Fruit fly (Drosophila melanogaster) whole organism, embryonic: ENCODE measurements around the gene CG43800.

Source experiments
- Aef1 ChIP-seq: fragments of 200-800 bp; sonication (Bioruptor generic); IDR thresholded peaks from 3 replicates; pipeline ENCODE4 v1.3.6; 2022; ENCODE audit warnings: missing biosample characterization, missing genetic modification characterization
- Asciz ChIP-seq: fragments of 200-800 bp; sonication (Bioruptor generic); optimal IDR thresholded peaks from 2 replicates; lab custom pipeline; 2017; ENCODE audit warnings: missing biosample characterization, mild to moderate bottlenecking, missing genetic modification characterization, missing genetic modification reagents
- Bdp1 ChIP-seq: fragments of 200-800 bp; sonication (Bioruptor generic); optimal IDR thresholded peaks from 3 replicates; lab custom pipeline; 2016; ENCODE audit warnings: missing biosample characterization, missing genetic modification characterization
- BtbVII ChIP-seq: fragments of 200-800 bp; sonication (Bioruptor generic); optimal IDR thresholded peaks from 3 replicates; lab custom pipeline; 2017; ENCODE audit warnings: missing biosample characterization, mild to moderate bottlenecking, missing genetic modification characterization
- CG10274 ChIP-seq: fragments of 200-800 bp; sonication (Bioruptor generic); optimal IDR thresholded peaks from 3 replicates; lab custom pipeline; 2017; ENCODE audit warnings: missing biosample characterization, mild to moderate bottlenecking, missing genetic modification characterization
- CG10543 ChIP-seq: fragments of 200-800 bp; sonication (Bioruptor generic); optimal IDR thresholded peaks from 3 replicates; lab custom pipeline; 2017; ENCODE audit warnings: missing biosample characterization, mild to moderate bottlenecking, missing genetic modification characterization, moderate library complexity
- CG10979 ChIP-seq: fragments of 200-800 bp; sonication (Bioruptor generic); optimal IDR thresholded peaks from 2 replicates; lab custom pipeline; 2018; ENCODE audit warnings: missing biosample characterization, mild to moderate bottlenecking, missing genetic modification characterization, moderate library complexity
- CG11695 ChIP-seq: fragments of 200-800 bp; sonication (Bioruptor generic); IDR thresholded peaks from 3 replicates; pipeline ENCODE4 v1.3.6; 2022; ENCODE audit warnings: missing biosample characterization, missing genetic modification characterization
- CG13123 ChIP-seq: fragments of 200-800 bp; sonication (Bioruptor generic); optimal IDR thresholded peaks from 2 replicates; lab custom pipeline; 2016; ENCODE audit warnings: missing biosample characterization, missing genetic modification characterization
- CG13296 ChIP-seq: fragments of 200-800 bp; sonication (Bioruptor generic); optimal IDR thresholded peaks from 3 replicates; lab custom pipeline; 2018; ENCODE audit warnings: missing biosample characterization, mild to moderate bottlenecking, missing genetic modification characterization
- CG14441 ChIP-seq: fragments of 200-800 bp; sonication (Bioruptor generic); IDR thresholded peaks from 2 replicates; pipeline ENCODE4 v1.3.6; 2022; ENCODE audit warnings: missing biosample characterization, missing genetic modification characterization
- CG14710 ChIP-seq: fragments of 200-800 bp; sonication (Bioruptor generic); optimal IDR thresholded peaks from 3 replicates; lab custom pipeline; 2019; ENCODE audit warnings: missing biosample characterization, mild to moderate bottlenecking, missing genetic modification characterization, moderate library complexity
- CG1647 ChIP-seq: fragments of 200-800 bp; sonication (Bioruptor generic); optimal IDR thresholded peaks from 3 replicates; lab custom pipeline; 2016; ENCODE audit warnings: missing biosample characterization, missing genetic modification characterization
- CG17385 ChIP-seq: fragments of 200-800 bp; sonication (Bioruptor generic); optimal IDR thresholded peaks from 3 replicates; lab custom pipeline; 2018; ENCODE audit warnings: missing biosample characterization, mild to moderate bottlenecking, missing genetic modification characterization
- CG17829 ChIP-seq: fragments of 200-800 bp; optimal IDR thresholded peaks from 2 replicates; lab custom pipeline; 2019; ENCODE audit warnings: missing biosample characterization, mild to moderate bottlenecking, missing genetic modification characterization, moderate library complexity
- CG17912 ChIP-seq: fragments of 200-800 bp; sonication (Bioruptor generic); optimal IDR thresholded peaks from 2 replicates; lab custom pipeline; 2018; ENCODE audit warnings: missing biosample characterization, mild to moderate bottlenecking, missing genetic modification characterization
- CG18599 ChIP-seq: fragments of 200-800 bp; sonication (Bioruptor generic); optimal IDR thresholded peaks from 3 replicates; lab custom pipeline; 2017; ENCODE audit warnings: missing biosample characterization, missing genetic modification characterization, mild to moderate bottlenecking, moderate library complexity, missing genetic modification reagents
- CG18619 ChIP-seq: fragments of 200-800 bp; sonication (Bioruptor generic); optimal IDR thresholded peaks from 3 replicates; lab custom pipeline; 2017; ENCODE audit warnings: missing biosample characterization, mild to moderate bottlenecking, missing genetic modification characterization
- CG2129 ChIP-seq: fragments of 200-800 bp; sonication (Bioruptor generic); IDR thresholded peaks from 2 replicates; pipeline ENCODE4 v1.3.6; 2022; ENCODE audit warnings: missing biosample characterization, missing genetic modification characterization; ENCODE audit not compliant: partially characterized antibody
- CG2678 ChIP-seq: fragments of 200-800 bp; sonication (Bioruptor generic); optimal IDR thresholded peaks from 3 replicates; lab custom pipeline; 2019; ENCODE audit warnings: missing biosample characterization, mild to moderate bottlenecking, missing genetic modification characterization, moderate library complexity
- CG3726 ChIP-seq: fragments of 200-800 bp; sonication (Bioruptor generic); IDR thresholded peaks from 3 replicates; pipeline ENCODE4, ENCODE4 v1.3.6; 2022; ENCODE audit warnings: missing biosample characterization, missing genetic modification characterization
- CG42726 ChIP-seq: fragments of 200-800 bp; sonication (Bioruptor generic); IDR thresholded peaks from 2 replicates; pipeline ENCODE4 v1.3.6; 2022; ENCODE audit warnings: missing biosample characterization, missing genetic modification characterization; ENCODE audit not compliant: partially characterized antibody
- CG4820 ChIP-seq: fragments of 200-800 bp; sonication (Bioruptor generic); optimal IDR thresholded peaks from 3 replicates; lab custom pipeline; 2016; ENCODE audit warnings: missing biosample characterization, missing genetic modification characterization
- CG6254 ChIP-seq: fragments of 200-800 bp; sonication (Bioruptor generic); optimal IDR thresholded peaks from 3 replicates; lab custom pipeline; 2017; ENCODE audit warnings: mild to moderate bottlenecking, missing biosample characterization, missing genetic modification reagents, missing genetic modification characterization
- CG7357 ChIP-seq: fragments of 200-800 bp; sonication (Bioruptor generic); IDR thresholded peaks from 3 replicates; pipeline ENCODE4 v1.3.6; 2022; ENCODE audit warnings: missing biosample characterization, missing genetic modification characterization
- CG7556 ChIP-seq: fragments of 200-800 bp; sonication (Bioruptor generic); optimal IDR thresholded peaks from 2 replicates; lab custom pipeline; 2017; ENCODE audit warnings: missing biosample characterization, mild to moderate bottlenecking, missing genetic modification characterization
- CG8765 ChIP-seq: fragments of 200-800 bp; sonication (Bioruptor generic); IDR thresholded peaks from 2 replicates; pipeline ENCODE4 v1.3.6; 2022; ENCODE audit warnings: missing biosample characterization, missing genetic modification characterization
- CG9727 ChIP-seq: fragments of 200-800 bp; sonication (Bioruptor generic); optimal IDR thresholded peaks from 3 replicates; lab custom pipeline; 2017; ENCODE audit warnings: missing biosample characterization, mild to moderate bottlenecking, missing genetic modification characterization
- CTCF ChIP-seq: fragments of 200-800 bp; sonication (Bioruptor generic); optimal IDR thresholded peaks from 2 replicates; lab custom pipeline; 2017; ENCODE audit warnings: missing biosample characterization, mild to moderate bottlenecking, missing genetic modification characterization, moderate library complexity
- Dbx ChIP-seq: fragments of 200-800 bp; sonication (Bioruptor generic); IDR thresholded peaks from 3 replicates; pipeline ENCODE4 v1.3.6; 2022; ENCODE audit warnings: missing biosample characterization, missing genetic modification characterization
- Dll ChIP-seq: fragments of 200-800 bp; sonication (Bioruptor generic); IDR thresholded peaks from 4 replicates; pipeline ENCODE4 v1.3.6; 2022; ENCODE audit warnings: missing biosample characterization, missing genetic modification characterization; ENCODE audit not compliant: partially characterized antibody
- Hsf ChIP-seq: fragments of 200-800 bp; sonication (Bioruptor generic); optimal IDR thresholded peaks from 3 replicates; lab custom pipeline; 2016; ENCODE audit warnings: missing biosample characterization, missing genetic modification characterization
- Jarid2 ChIP-seq: fragments of 200-800 bp; sonication (Bioruptor generic); optimal IDR thresholded peaks from 3 replicates; lab custom pipeline; 2017; ENCODE audit warnings: mild to moderate bottlenecking, missing biosample characterization, missing genetic modification reagents, missing genetic modification characterization
- Nf-YB ChIP-seq: fragments of 200-800 bp; sonication (Bioruptor generic); optimal IDR thresholded peaks from 3 replicates; lab custom pipeline; 2019; ENCODE audit warnings: missing biosample characterization, mild to moderate bottlenecking, missing genetic modification characterization, moderate library complexity
- Pdp1 ChIP-seq, 2 experiments: fragments of 200-800 bp; sonication (Bioruptor generic); optimal IDR thresholded peaks; 3 replicates each; lab custom pipeline; 2016; ENCODE audit warnings: missing biosample characterization in 2 of 2, missing genetic modification characterization in 2 of 2, mild to moderate bottlenecking in 1 of 2, moderate library complexity in 1 of 2
- Trl ChIP-seq, 3 experiments: fragments of >200 bp in 2 of 3; fragments of 200-800 bp in 1 of 3; sonication (Bioruptor generic) in 1 of 3; optimal IDR thresholded peaks; 2 replicates in 1 of 3; 3 replicates in 2 of 3; lab custom pipeline; 2016 to 2017; ENCODE audit warnings: missing biosample characterization in 1 of 3, missing genetic modification characterization in 1 of 3
- YL-1 ChIP-seq: fragments of 200-800 bp; sonication (Bioruptor generic); optimal IDR thresholded peaks from 3 replicates; lab custom pipeline; 2017; ENCODE audit warnings: missing biosample characterization, mild to moderate bottlenecking, missing genetic modification characterization
- ara ChIP-seq: fragments of 200-800 bp; sonication (Bioruptor generic); IDR thresholded peaks from 2 replicates; pipeline ENCODE4 v1.3.6; 2022; ENCODE audit warnings: missing biosample characterization, missing genetic modification characterization
- bowl ChIP-seq: fragments of 200-800 bp; sonication (Bioruptor generic); IDR thresholded peaks from 2 replicates; pipeline ENCODE4 v1.3.6; 2022; ENCODE audit warnings: missing biosample characterization, missing genetic modification characterization
- croc ChIP-seq: fragments of 200-800 bp; sonication (Bioruptor generic); conservative IDR thresholded peaks from 3 replicates; pipeline ENCODE4 v1.3.6; 2022; ENCODE audit warnings: missing biosample characterization, missing genetic modification characterization
- ewg ChIP-seq: fragments of 200-800 bp; sonication (Bioruptor generic); optimal IDR thresholded peaks from 3 replicates; lab custom pipeline; 2017; ENCODE audit warnings: mild to moderate bottlenecking, missing biosample characterization, missing genetic modification reagents, missing genetic modification characterization
- exex ChIP-seq: fragments of 200-800 bp; sonication (Bioruptor generic); optimal IDR thresholded peaks from 4 replicates; lab custom pipeline; 2018; ENCODE audit warnings: missing biosample characterization, mild to moderate bottlenecking, missing genetic modification characterization, moderate library complexity
- grau ChIP-seq: fragments of 200-800 bp; optimal IDR thresholded peaks from 3 replicates; lab custom pipeline; 2019; ENCODE audit warnings: missing biosample characterization, mild to moderate bottlenecking, missing genetic modification characterization, moderate library complexity
- lola ChIP-seq, 3 experiments: fragments of >200 bp in 2 of 3; fragments of 200-800 bp in 1 of 3; sonication (Bioruptor generic) in 1 of 3; optimal IDR thresholded peaks; 2 replicates each; lab custom pipeline; 2017 to 2019; ENCODE audit warnings: missing biosample characterization in 3 of 3, missing genetic modification characterization in 3 of 3, mild to moderate bottlenecking in 1 of 3, moderate library complexity in 1 of 3
- onecut ChIP-seq: fragments of 200-800 bp; sonication (Bioruptor generic); IDR thresholded peaks from 2 replicates; pipeline ENCODE4 v1.3.6; 2022; ENCODE audit warnings: missing biosample characterization, missing genetic modification characterization
- pho ChIP-seq: fragments of 200-800 bp; sonication (Bioruptor generic); optimal IDR thresholded peaks from 2 replicates; lab custom pipeline; 2016; ENCODE audit warnings: missing biosample characterization, missing genetic modification characterization
- trem ChIP-seq: fragments of 200-800 bp; optimal IDR thresholded peaks from 3 replicates; lab custom pipeline; 2019; ENCODE audit warnings: missing biosample characterization, mild to moderate bottlenecking, missing genetic modification characterization, moderate library complexity
- wdn ChIP-seq: fragments of 200-800 bp; sonication (Bioruptor generic); IDR thresholded peaks from 2 replicates; pipeline ENCODE4 v1.3.6; 2022; ENCODE audit warnings: missing biosample characterization, missing genetic modification characterization
- zen ChIP-seq: fragments of 200-800 bp; sonication (Bioruptor generic); optimal IDR thresholded peaks from 3 replicates; lab custom pipeline; 2018; ENCODE audit warnings: missing biosample characterization, mild to moderate bottlenecking, missing genetic modification characterization, moderate library complexity
- zf30C ChIP-seq: fragments of 200-800 bp; sonication (Bioruptor generic); optimal IDR thresholded peaks from 3 replicates; lab custom pipeline; 2018; ENCODE audit warnings: missing biosample characterization, mild to moderate bottlenecking, missing genetic modification characterization

The CG43800 gene

DNA sequence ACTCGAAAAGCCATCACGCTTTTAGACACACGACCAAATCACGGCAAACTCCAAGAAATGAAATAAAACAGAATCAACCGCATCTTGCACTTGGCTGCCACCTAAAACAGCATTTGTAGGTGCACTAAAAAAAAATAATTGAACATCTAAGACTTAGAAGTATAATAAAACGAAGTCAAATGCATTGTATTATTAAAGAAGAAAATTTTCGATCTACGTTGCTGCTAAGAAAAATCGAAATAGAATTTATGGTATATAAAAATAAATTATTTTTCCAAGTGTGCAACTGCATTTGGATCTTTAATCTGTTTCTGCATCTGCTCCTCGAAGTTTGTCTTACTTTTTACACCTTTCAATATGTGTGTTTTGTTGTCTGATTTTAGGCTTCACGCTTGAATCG lies 37.7 kb upstream of the CG43800 start (continued):
- TF ChIP-seq croc (peak; percentile 49; the same call in 2 of the 3 replicates), CG4820 (peak; percentile 62), CG2129 (GFP tag; lab: Robert Waterston, UW) (no peak), Dll (GFP tag; lab: Robert Waterston, UW) (no peak), CG18599 (no peak), CG2678 (peak; percentile 50), CG13123 (GFP tag; lab: Kevin White, UChicago) (no peak), Bdp1 (no peak), CG1647 (GFP tag; lab: Kevin White, UChicago) (no peak), CG14441 (GFP tag; lab: Robert Waterston, UW) (no peak), CG10543 (GFP tag; lab: Kevin White, UChicago) (no peak), pho (GFP tag; lab: Kevin White, UChicago) (no peak), ewg (peak; percentile 18), CG18619 (GFP tag; lab: Kevin White, UChicago) (peak; percentile 21), Jarid2 (no peak), CG3726 (GFP tag; lab: Robert Waterston, UW) (0 out of 3 replicates have a peak, but pooled peaks have one; percentile 38), CG10979 (peak; percentile 87), grau (peak; percentile 57), Hsf (GFP tag; lab: Kevin White, UChicago) (peak; percentile 42), exex (tag; lab: Kevin White, UChicago) (no peak), CG9727 (GFP tag; lab: Kevin White, UChicago) (peak; percentile 58), CG14710 (tag; lab: Kevin White, UChicago) (peak; percentile 80), CG17385 (GFP tag; lab: Kevin White, UChicago) (peak; percentile 16), bowl (GFP tag; lab: Robert Waterston, UW) (no peak), zf30C (GFP tag; lab: Kevin White, UChicago) (peak; percentile 37), CG17912 (GFP tag; lab: Kevin White, UChicago) (no peak), Asciz (peak; percentile 55), CG7357 (GFP tag; lab: Robert Waterston, UW) (no peak), CG11695 (GFP tag; lab: Robert Waterston, UW) (no peak), CG42726 (GFP tag; lab: Robert Waterston, UW) (no peak), CG8765 (GFP tag; lab: Robert Waterston, UW) (no peak), ara (GFP tag; lab: Robert Waterston, UW) (peak; percentile 65), CG17829 (peak; percentile 69), CG13296 (GFP tag; lab: Kevin White, UChicago) (no peak), onecut (GFP tag; lab: Robert Waterston, UW) (peak; percentile 39), CG7556 (GFP tag; lab: Kevin White, UChicago) (peak; percentile 38), Trl (optimal IDR thresholded peaks at IDR 0.05; lab: Kevin White, UChicago) (no peak), Trl (GFP tag; optimal IDR thresholded peaks at IDR 0.05; lab: Kevin White, UChicago) (no peak), BtbVII (no peak), CG6254 (GFP tag; lab: Kevin White, UChicago) (peak; percentile 45), YL-1 (GFP tag; lab: Kevin White, UChicago) (no peak), Pdp1 (GFP tag; optimal IDR thresholded peaks at IDR 0.05; lab: Kevin White, UChicago) (peak in 1 of 2 experiments; percentile 24), Aef1 (no peak), CTCF (no peak), zen (tag; lab: Kevin White, UChicago) (peak; percentile 69), Dbx (GFP tag; lab: Robert Waterston, UW) (no peak), lola (GFP tag; optimal IDR thresholded peaks at IDR 0.05; lab: Kevin White, UChicago) (peak in 1 of 3 experiments; percentile 84), trem (tag; lab: Kevin White, UChicago) (peak; percentile 70), CG10274 (GFP tag; lab: Kevin White, UChicago) (no peak), wdn (GFP tag; lab: Robert Waterston, UW) (no peak), Nf-YB (GFP tag; lab: Kevin White, UChicago) (peak; percentile 36)
